Worm (Caenorhabditis elegans): ENCODE results near the gene pho-13.

The pho-13 gene

DNA sequence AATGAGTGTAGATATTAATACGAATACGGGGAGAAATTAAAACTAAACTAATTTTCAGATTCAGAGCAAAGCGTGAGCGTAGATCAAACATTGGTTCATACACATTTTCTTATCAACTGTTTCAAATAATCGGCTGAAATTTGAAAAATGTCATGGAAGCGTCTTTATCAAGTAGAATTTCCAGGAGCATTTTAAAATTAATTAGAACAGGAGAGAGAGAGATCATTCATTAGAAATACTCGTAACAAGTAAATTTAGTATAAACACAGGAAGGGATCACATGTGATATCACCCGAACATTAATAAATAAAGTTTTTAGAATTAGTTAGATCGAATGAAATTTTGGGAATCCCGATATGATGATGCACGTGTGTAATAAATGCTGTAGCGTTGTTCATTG is at the start of gene pho-13:
TSS of gene pho-13 (minus strand) at position 101 of the 400 bp plus-strand sequence.
- TF ChIP-seq elt-2 (tag; optimal IDR thresholded peaks at IDR 0.05) (peak; percentile 6), pqm-1 (tag; optimal IDR thresholded peaks at IDR 0.05) (no peak)

DNA sequence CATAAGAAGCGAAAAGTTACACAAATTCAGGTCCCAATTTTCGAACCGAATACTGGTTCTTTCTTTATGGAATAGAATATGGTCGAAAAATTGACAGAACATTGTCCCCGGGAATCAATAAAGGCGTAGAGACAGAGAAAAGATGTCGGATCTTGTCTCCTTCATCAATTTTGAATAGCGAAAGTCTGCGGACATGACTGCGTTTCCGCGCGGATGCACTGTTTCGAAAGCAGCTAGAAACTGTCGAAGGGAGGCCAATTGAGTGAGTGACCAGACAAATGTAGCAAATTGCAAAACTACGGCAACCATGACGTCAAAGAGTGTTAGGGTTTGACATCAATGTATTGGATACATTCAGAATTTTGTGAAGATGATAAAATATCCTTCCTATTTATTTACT is 49.7 kb upstream of the pho-13 start:
- TF ChIP-seq ceh-82 (tag; optimal IDR thresholded peaks at IDR 0.05), result no peak
- TF ChIP-seq nhr-25 (tag; optimal IDR thresholded peaks at IDR 0.05), result peak; percentile 23

DNA sequence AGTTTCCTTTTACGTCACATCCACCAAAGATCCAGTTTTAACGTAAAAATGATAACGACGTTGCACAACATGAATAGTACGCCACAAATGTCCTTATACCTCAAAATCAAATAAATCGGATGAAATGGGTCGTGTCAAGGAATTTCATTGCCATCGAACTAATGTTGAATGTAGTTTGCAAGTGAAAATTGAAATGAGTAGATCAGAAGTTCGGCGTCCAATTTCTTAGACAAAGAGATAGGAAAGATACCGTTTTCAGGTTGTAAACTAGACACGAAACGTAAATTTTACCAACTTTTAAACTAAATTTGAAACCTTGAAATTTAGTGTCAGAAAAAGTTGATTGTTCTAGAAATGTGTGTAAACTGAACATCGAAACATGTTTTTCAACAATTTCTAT is 48.1 kb upstream of the pho-13 start:
- TF ChIP-seq aly-2 (tag; optimal IDR thresholded peaks at IDR 0.05), result no peak
- peak; percentile 24 for TF ChIP-seq nhr-25 (tag; optimal IDR thresholded peaks at IDR 0.05)

DNA sequence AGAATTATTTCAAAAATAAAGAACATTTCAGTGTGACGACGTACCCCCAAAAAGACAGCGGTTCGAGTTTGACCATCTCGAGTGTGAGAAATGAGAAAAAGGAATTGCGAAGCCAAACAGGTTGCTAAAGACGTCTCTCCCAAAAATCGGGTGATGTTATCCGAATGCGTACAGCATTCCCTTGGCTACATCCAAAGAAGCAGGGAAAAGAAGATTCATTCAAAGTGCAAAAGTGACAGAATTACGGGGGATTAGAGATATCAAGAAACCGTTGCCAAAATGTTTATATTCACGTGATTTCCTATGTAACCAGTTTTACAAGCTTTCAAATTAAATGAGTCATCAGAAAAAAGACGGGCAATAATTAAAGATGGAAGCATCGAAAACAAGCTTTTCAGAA is 47.1 kb upstream of the pho-13 start:
- TF ChIP-seq jun-1 (tag; optimal IDR thresholded peaks at IDR 0.05) (no peak), nhr-76 (tag; optimal IDR thresholded peaks at IDR 0.05) (no peak), elt-3 (tag; optimal IDR thresholded peaks at IDR 0.05) (peak in 1 of 3 experiments; percentile 69), nhr-43 (tag; optimal IDR thresholded peaks at IDR 0.05; ENCODE audit: poor library complexity, severe bottlenecking) (peak; percentile 73), nhr-25 (tag; optimal IDR thresholded peaks at IDR 0.05) (peak; percentile 68), unc-62 (GFP tag; optimal IDR thresholded peaks at IDR 0.05) (peak; percentile 15), nhr-237 (tag; optimal IDR thresholded peaks at IDR 0.05) (no peak), nhr-23 (tag; optimal IDR thresholded peaks at IDR 0.05) (peak; percentile 60)

DNA sequence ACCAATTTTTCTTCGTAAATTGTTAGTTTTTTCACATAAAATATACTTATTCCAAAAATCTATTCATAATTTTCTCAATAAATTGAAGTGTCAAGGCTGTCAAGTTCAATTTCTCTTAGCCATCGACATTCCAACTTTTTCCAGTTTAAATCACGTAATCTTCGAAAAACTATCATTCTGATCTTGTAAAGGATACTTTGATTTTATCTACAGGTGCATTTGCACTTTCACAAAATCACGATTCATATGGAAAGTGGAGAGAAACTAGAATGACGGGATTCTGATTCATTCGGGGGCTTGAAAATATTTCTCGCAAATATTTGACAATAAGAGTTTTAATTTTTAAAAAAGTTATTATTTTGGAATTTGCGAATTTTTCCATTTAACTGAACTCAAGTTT is 46.4 kb upstream of the pho-13 start:
- TF ChIP-seq elt-1 (tag; optimal IDR thresholded peaks at IDR 0.05), result peak; percentile 76
- no peak for TF ChIP-seq nhr-43 (tag; optimal IDR thresholded peaks at IDR 0.05; ENCODE audit: poor library complexity, severe bottlenecking)

DNA sequence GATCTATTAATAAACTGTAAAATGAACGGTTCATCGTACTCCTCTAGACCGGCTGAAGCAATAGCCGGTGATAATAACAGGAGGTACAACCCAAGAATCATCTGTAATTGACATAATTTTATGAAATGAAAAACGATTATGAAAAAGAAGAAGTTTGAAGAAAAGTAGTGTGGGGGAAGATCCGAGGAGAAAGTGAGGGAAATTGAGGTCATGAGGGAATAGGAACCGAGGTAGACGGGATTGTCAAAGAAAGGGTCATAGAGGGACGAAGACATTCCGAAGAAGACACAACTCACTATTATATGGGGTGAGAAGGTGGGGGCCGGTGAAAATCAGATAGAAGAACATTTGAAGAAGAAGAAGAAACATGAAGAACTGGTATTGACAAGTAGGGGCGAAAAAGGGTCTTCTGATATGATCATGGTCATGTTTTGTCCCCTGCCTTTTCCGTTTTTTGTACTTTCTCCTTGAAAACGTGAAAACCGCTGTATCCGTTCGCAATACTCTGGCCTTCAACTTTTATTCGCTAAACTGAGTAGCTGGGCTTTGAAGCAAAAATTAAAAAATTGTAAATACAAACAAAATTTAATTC is 45.3 kb upstream of the pho-13 start, which contains the start of gene oac-46:
TSS of gene oac-46 (minus strand) at position 101 of the 592 bp plus-strand sequence.
- TF ChIP-seq nhr-43 (tag; optimal IDR thresholded peaks at IDR 0.05; ENCODE audit: poor library complexity, severe bottlenecking) (peak; percentile 39), fkh-10 (GFP tag; optimal IDR thresholded peaks at IDR 0.05) (no peak), mdl-1 (tag; optimal IDR thresholded peaks at IDR 0.05) (no peak), nfya-1 (tag; optimal IDR thresholded peaks at IDR 0.05; ENCODE audit: insufficient read depth) (no peak), nhr-25 (tag; optimal IDR thresholded peaks at IDR 0.05) (peak; percentile 78), nhr-23 (tag; optimal IDR thresholded peaks at IDR 0.05) (peak; percentile 56), unc-39 (tag; optimal IDR thresholded peaks at IDR 0.05) (no peak), ZK546.5 (tag; optimal IDR thresholded peaks at IDR 0.05) (no peak), ama-1 (optimal IDR thresholded peaks at IDR 0.05) (peak; percentile 14)

DNA sequence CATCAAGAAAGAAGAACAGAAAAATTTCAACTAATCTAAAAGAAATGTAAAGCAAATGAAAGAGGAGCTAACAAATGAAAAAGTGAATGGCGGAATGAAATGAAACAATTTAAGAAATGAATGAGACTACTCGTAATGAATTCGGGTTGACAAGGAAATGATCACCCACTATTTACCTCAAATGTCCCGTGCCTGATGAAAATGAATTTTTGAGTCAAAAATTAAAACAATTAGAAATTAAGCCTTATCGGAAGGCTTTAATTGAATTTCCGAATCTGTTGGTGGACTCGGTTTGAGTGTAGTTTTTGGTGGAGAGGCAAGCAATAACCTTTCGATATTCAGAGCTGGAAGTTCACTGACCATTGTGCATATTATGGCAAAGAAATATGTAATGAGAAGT is 42.2 kb upstream of the pho-13 start:
- TF ChIP-seq fkh-10 (GFP tag; optimal IDR thresholded peaks at IDR 0.05) (no peak), nhr-76 (tag; optimal IDR thresholded peaks at IDR 0.05) (no peak), pqm-1 (tag; optimal IDR thresholded peaks at IDR 0.05) (no peak), lsy-12 (tag; optimal IDR thresholded peaks at IDR 0.05) (no peak)

DNA sequence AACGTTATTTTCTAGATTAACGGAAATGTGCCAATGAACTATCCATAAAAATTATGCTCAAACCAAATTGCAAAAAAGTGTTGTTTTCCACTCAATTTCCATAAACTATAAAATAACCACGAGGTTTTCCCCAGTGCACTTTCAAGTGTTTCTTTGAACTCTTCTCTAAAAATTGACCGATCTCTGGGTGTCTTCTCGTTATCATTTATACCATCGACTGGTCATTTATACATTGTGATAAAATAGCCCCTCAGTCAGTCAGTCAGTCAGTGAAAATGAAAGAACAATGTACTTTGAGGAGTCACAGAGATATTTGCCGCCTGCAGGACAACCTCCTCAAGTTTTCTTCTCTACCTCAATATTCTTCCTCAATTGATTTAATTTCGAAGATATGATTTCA is 39.1 kb upstream of the pho-13 start:
- no peak for TF ChIP-seq elt-1 (tag; optimal IDR thresholded peaks at IDR 0.05)
- no peak for TF ChIP-seq nhr-12 (tag; optimal IDR thresholded peaks at IDR 0.05)
- TF ChIP-seq lin-15B (tag; optimal IDR thresholded peaks at IDR 0.05), result no peak
- peak; percentile 39 for TF ChIP-seq pqm-1 (tag; optimal IDR thresholded peaks at IDR 0.05)

DNA sequence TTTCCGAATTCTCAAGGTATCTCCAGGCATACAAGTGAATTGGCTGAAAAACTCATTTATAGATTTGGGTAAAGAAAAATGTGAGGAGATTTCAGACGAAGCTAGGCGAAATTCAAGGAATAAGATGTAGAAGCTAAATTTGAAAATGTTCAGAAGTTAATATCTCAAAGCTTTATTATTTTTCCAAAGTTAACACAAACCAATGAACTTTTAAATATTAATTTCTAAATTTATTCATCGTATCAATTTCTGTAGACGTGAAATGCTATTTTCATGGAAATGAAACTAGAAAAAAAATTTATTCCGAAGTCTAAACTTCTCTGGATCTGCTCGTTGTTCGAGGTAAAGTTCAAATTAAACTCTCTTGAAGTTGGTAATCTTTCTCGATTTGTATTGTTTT is 38.5 kb upstream of the pho-13 start, which contains the start of gene agxt-1:
TSS of gene agxt-1 (plus strand) at position 301 of the 400 bp plus-strand sequence.
- TF ChIP-seq lsy-12 (tag; optimal IDR thresholded peaks at IDR 0.05) (no peak), nhr-76 (tag; optimal IDR thresholded peaks at IDR 0.05) (no peak), egl-5 (tag; optimal IDR thresholded peaks at IDR 0.05) (no peak), unc-62 (GFP tag; optimal IDR thresholded peaks at IDR 0.05) (no peak), nfya-1 (tag; optimal IDR thresholded peaks at IDR 0.05; ENCODE audit: insufficient read depth) (no peak), daf-12 (tag; optimal IDR thresholded peaks at IDR 0.05) (no peak), ZK546.5 (tag; optimal IDR thresholded peaks at IDR 0.05) (no peak), nhr-67 (tag; optimal IDR thresholded peaks at IDR 0.05) (no peak)
